Worm (Caenorhabditis elegans) whole organism, L1 larva: Measurements from ENCODE around the gene str-196.

ENCODE experiments used
- C16A3.4 ChIP-seq: fragments of 150-350 bp; optimal IDR thresholded peaks from 2 replicates; lab custom pipeline; 2014; ENCODE audit warnings: missing biosample characterization, missing genetic modification characterization
- C34B4.2 ChIP-seq: sonication (generic microtip); optimal IDR thresholded peaks from 2 replicates; lab custom pipeline; 2017; ENCODE audit warnings: mild to moderate bottlenecking, missing genetic modification characterization, missing compliant biosample characterization
- Y116A8C.19 ChIP-seq: sonication (generic microtip); optimal IDR thresholded peaks from 2 replicates; lab custom pipeline; 2016; ENCODE audit warnings: missing compliant biosample characterization, missing genetic modification characterization, borderline replicate concordance
- blmp-1 ChIP-seq: fragments of 150-350 bp; optimal IDR thresholded peaks from 2 replicates; lab custom pipeline; 2014; ENCODE audit warnings: missing biosample characterization, missing genetic modification characterization
- ceh-82 ChIP-seq, 3 experiments: fragments of 150-350 bp in 1 of 3; sonication (generic microtip) in 2 of 3; optimal IDR thresholded peaks; 2 replicates each; lab custom pipeline; 2014 to 2017; ENCODE audit warnings: missing biosample characterization in 3 of 3, missing genetic modification characterization in 3 of 3
- ceh-88 ChIP-seq: fragments of 200-800 bp; sonication (Bioruptor generic); IDR thresholded peaks from 2 replicates; pipeline ENCODE4 v1.3.6; 2022; ENCODE audit warnings: missing genetic modification characterization, missing compliant biosample characterization
- ceh-90 ChIP-seq: sonication (generic microtip); optimal IDR thresholded peaks from 2 replicates; lab custom pipeline; 2016; ENCODE audit warnings: missing genetic modification characterization, missing compliant biosample characterization
- dpl-1 ChIP-seq, 3 experiments: fragments of 150-350 bp in 2 of 3; sonication (generic microtip) in 1 of 3; optimal IDR thresholded peaks; 2 replicates each; lab custom pipeline; 2014 to 2017; ENCODE audit warnings: missing biosample characterization in 3 of 3, missing genetic modification characterization in 3 of 3, missing genetic modification reagents in 3 of 3
- dsc-1 ChIP-seq: sonication (generic microtip); optimal IDR thresholded peaks from 2 replicates; lab custom pipeline; 2016; ENCODE audit warnings: mild to moderate bottlenecking, missing genetic modification characterization, missing compliant biosample characterization
- efl-1 ChIP-seq, 4 experiments: fragments of 150-350 bp; optimal IDR thresholded peaks in 3 of 4; peaks in 1 of 4; 1 replicate in 1 of 4; 2 replicates in 3 of 4; lab custom pipeline; 2014; ENCODE audit warnings: missing biosample characterization in 2 of 4, missing genetic modification characterization in 2 of 4, missing genetic modification reagents in 2 of 4
- egl-27 ChIP-seq, 2 experiments: fragments of 150-350 bp in 1 of 2; sonication (generic microtip); optimal IDR thresholded peaks; 3 replicates each; lab custom pipeline; 2017 to 2018; ENCODE audit warnings: missing biosample characterization in 2 of 2, missing genetic modification characterization in 2 of 2, missing genetic modification reagents in 2 of 2
- elt-2 ChIP-seq: sonication (generic microtip); optimal IDR thresholded peaks from 2 replicates; lab custom pipeline; 2016; ENCODE audit warnings: missing genetic modification characterization, mild to moderate bottlenecking, inconsistent platforms, missing compliant biosample characterization, missing genetic modification reagents
- elt-3 ChIP-seq, 6 experiments: fragments of 150-350 bp in 1 of 6; sonication (generic microtip); optimal IDR thresholded peaks; 2 replicates each; lab custom pipeline; 2017 to 2018; ENCODE audit warnings: missing biosample characterization in 6 of 6, missing genetic modification characterization in 6 of 6, inconsistent platforms in 1 of 6
- ets-5 ChIP-seq: fragments of 200-800 bp; sonication (Bioruptor generic); IDR thresholded peaks from 2 replicates; pipeline ENCODE4 v1.3.6; 2022; ENCODE audit warnings: missing genetic modification characterization, missing compliant biosample characterization
- fkh-10 ChIP-seq: sonication (generic microtip); optimal IDR thresholded peaks from 2 replicates; lab custom pipeline; 2017; ENCODE audit warnings: missing biosample characterization, missing genetic modification reagents, missing genetic modification characterization
- fkh-4 ChIP-seq: sonication (generic microtip); optimal IDR thresholded peaks from 2 replicates; lab custom pipeline; 2016; ENCODE audit warnings: missing compliant biosample characterization, missing genetic modification characterization, borderline replicate concordance
- fkh-8 ChIP-seq: sonication (generic microtip); optimal IDR thresholded peaks from 2 replicates; lab custom pipeline; 2016; ENCODE audit warnings: mild to moderate bottlenecking, missing genetic modification characterization, missing compliant biosample characterization
- fos-1 ChIP-seq: fragments of 150-350 bp; optimal IDR thresholded peaks from 2 replicates; lab custom pipeline; 2014; ENCODE audit warnings: missing biosample characterization, missing genetic modification characterization
- hlh-17 ChIP-seq: fragments of 200-800 bp; sonication (Bioruptor generic); optimal IDR thresholded peaks from 2 replicates; lab custom pipeline; 2018; ENCODE audit warnings: missing genetic modification characterization, mild to moderate bottlenecking, missing compliant biosample characterization, moderate library complexity, borderline replicate concordance
- hlh-4 ChIP-seq: sonication (generic microtip); optimal IDR thresholded peaks from 2 replicates; lab custom pipeline; 2016; ENCODE audit warnings: mild to moderate bottlenecking, missing genetic modification characterization, missing compliant biosample characterization
- hpl-2 ChIP-seq: fragments of 150-350 bp; optimal IDR thresholded peaks from 2 replicates; lab custom pipeline; 2014; ENCODE audit warnings: missing biosample characterization, missing genetic modification reagents, missing genetic modification characterization
- isw-1 ChIP-seq: fragments of 200-800 bp; sonication (Bioruptor generic); IDR thresholded peaks from 2 replicates; pipeline ENCODE4 v1.3.6; 2022; ENCODE audit warnings: missing genetic modification characterization, missing compliant biosample characterization
- jun-1 ChIP-seq: fragments of 150-350 bp; optimal IDR thresholded peaks from 2 replicates; lab custom pipeline; 2014; ENCODE audit warnings: missing biosample characterization, missing genetic modification reagents, missing genetic modification characterization
- lin-13 ChIP-seq: fragments of 150-350 bp; optimal IDR thresholded peaks from 2 replicates; lab custom pipeline; 2014; ENCODE audit warnings: missing biosample characterization, missing genetic modification reagents, missing genetic modification characterization
- lin-14 ChIP-seq: fragments of 200-800 bp; sonication (Bioruptor generic); optimal IDR thresholded peaks from 2 replicates; lab custom pipeline; 2018; ENCODE audit warnings: mild to moderate bottlenecking, missing genetic modification characterization, moderate library complexity, missing compliant biosample characterization
- lin-15B ChIP-seq: fragments of 150-350 bp; sonication (generic microtip); optimal IDR thresholded peaks from 3 replicates; lab custom pipeline; 2014; ENCODE audit warnings: missing biosample characterization, missing genetic modification characterization
- lin-35 ChIP-seq, 2 experiments: fragments of 150-350 bp; optimal IDR thresholded peaks; 2 replicates each; lab custom pipeline; 2014; ENCODE audit warnings: missing biosample characterization in 2 of 2, missing genetic modification characterization in 2 of 2, missing genetic modification reagents in 2 of 2
- lin-39 ChIP-seq: fragments of 150-350 bp; optimal IDR thresholded peaks from 2 replicates; lab custom pipeline; 2014; ENCODE audit warnings: missing biosample characterization, missing genetic modification reagents, missing genetic modification characterization
- lir-3 ChIP-seq: sonication (generic microtip); optimal IDR thresholded peaks from 2 replicates; lab custom pipeline; 2016; ENCODE audit warnings: mild to moderate bottlenecking, missing genetic modification characterization, moderate library complexity, missing compliant biosample characterization; ENCODE audit not compliant: poor library complexity
- mdl-1 ChIP-seq, 2 experiments: fragments of 150-350 bp; optimal IDR thresholded peaks; 2 replicates each; lab custom pipeline; 2014 to 2017; ENCODE audit warnings: missing biosample characterization in 2 of 2, missing genetic modification characterization in 2 of 2, inconsistent platforms in 1 of 2
- mef-2 ChIP-seq: fragments of 150-350 bp; optimal IDR thresholded peaks from 2 replicates; lab custom pipeline; 2014; ENCODE audit warnings: missing biosample characterization, missing genetic modification characterization
- mep-1 ChIP-seq: fragments of 150-350 bp; optimal IDR thresholded peaks from 2 replicates; lab custom pipeline; 2014; ENCODE audit warnings: missing biosample characterization, missing genetic modification characterization
- nhr-11 ChIP-seq: fragments of 150-350 bp; optimal IDR thresholded peaks from 2 replicates; lab custom pipeline; 2014; ENCODE audit warnings: missing biosample characterization, missing genetic modification characterization
- nhr-28 ChIP-seq: fragments of 150-350 bp; optimal IDR thresholded peaks from 2 replicates; lab custom pipeline; 2014; ENCODE audit warnings: missing biosample characterization, missing genetic modification characterization
- nhr-76 ChIP-seq: sonication (generic microtip); optimal IDR thresholded peaks from 2 replicates; lab custom pipeline; 2017; ENCODE audit warnings: missing biosample characterization, missing genetic modification characterization
- nhr-77 ChIP-seq: fragments of 150-350 bp; optimal IDR thresholded peaks from 2 replicates; lab custom pipeline; 2014; ENCODE audit warnings: missing biosample characterization, missing genetic modification characterization
- nhr-84 ChIP-seq: sonication (generic microtip); optimal IDR thresholded peaks from 2 replicates; lab custom pipeline; 2017; ENCODE audit warnings: missing biosample characterization, missing genetic modification characterization
- pag-3 ChIP-seq: sonication (generic microtip); optimal IDR thresholded peaks from 2 replicates; lab custom pipeline; 2017; ENCODE audit warnings: missing genetic modification characterization, mild to moderate bottlenecking, missing compliant biosample characterization, antibody characterized with exemption, borderline replicate concordance; ENCODE audit not compliant: insufficient read depth
- rnt-1 ChIP-seq: sonication (generic microtip); optimal IDR thresholded peaks from 2 replicates; lab custom pipeline; 2016; ENCODE audit warnings: mild to moderate bottlenecking, missing genetic modification characterization, moderate library complexity, missing compliant biosample characterization
- snpc-4 ChIP-seq: fragments of 150-350 bp; optimal IDR thresholded peaks from 2 replicates; lab custom pipeline; 2014; ENCODE audit warnings: missing biosample characterization, missing genetic modification characterization
- snu-23 ChIP-seq: sonication (generic microtip); optimal IDR thresholded peaks from 2 replicates; lab custom pipeline; 2016; ENCODE audit warnings: missing genetic modification characterization, missing compliant biosample characterization
- sox-4 ChIP-seq: sonication (generic microtip); optimal IDR thresholded peaks from 2 replicates; lab custom pipeline; 2016; ENCODE audit warnings: missing genetic modification characterization, missing compliant biosample characterization
- swsn-7 ChIP-seq: sonication (generic microtip); optimal IDR thresholded peaks from 2 replicates; lab custom pipeline; 2016; ENCODE audit warnings: missing genetic modification characterization, missing compliant biosample characterization
- unc-130 ChIP-seq: fragments of 150-350 bp; optimal IDR thresholded peaks from 2 replicates; lab custom pipeline; 2017; ENCODE audit warnings: missing biosample characterization, missing genetic modification characterization, inconsistent platforms
- unc-62 ChIP-seq: fragments of 150-350 bp; optimal IDR thresholded peaks from 2 replicates; lab custom pipeline; 2014; ENCODE audit warnings: missing biosample characterization, missing genetic modification reagents, missing genetic modification characterization
- unc-86 ChIP-seq: sonication (generic microtip); optimal IDR thresholded peaks from 2 replicates; lab custom pipeline; 2016; ENCODE audit warnings: missing genetic modification characterization, missing compliant biosample characterization
- unc-98 ChIP-seq: fragments of 200-800 bp; sonication (Bioruptor generic); IDR thresholded peaks from 2 replicates; pipeline ENCODE4 v1.3.6; 2022; ENCODE audit warnings: missing genetic modification characterization, missing compliant biosample characterization
- vab-15 ChIP-seq: sonication (generic microtip); optimal IDR thresholded peaks from 2 replicates; lab custom pipeline; 2017; ENCODE audit warnings: missing genotype, mild to moderate bottlenecking, missing genetic modification characterization, missing compliant biosample characterization
- xbp-1 ChIP-seq: sonication (generic microtip); optimal IDR thresholded peaks from 2 replicates; lab custom pipeline; 2016; ENCODE audit warnings: missing genetic modification characterization, missing compliant biosample characterization
- zag-1 ChIP-seq: fragments of 150-350 bp; optimal IDR thresholded peaks from 2 replicates; lab custom pipeline; 2014; ENCODE audit warnings: missing biosample characterization, missing genetic modification characterization
- zip-4 ChIP-seq: fragments of 200-800 bp; sonication (Bioruptor generic); optimal IDR thresholded peaks from 2 replicates; lab custom pipeline; 2018; ENCODE audit warnings: mild to moderate bottlenecking, missing genetic modification characterization, moderate library complexity, missing compliant biosample characterization
- ztf-4 ChIP-seq: fragments of 150-350 bp; optimal IDR thresholded peaks from 2 replicates; lab custom pipeline; 2014; ENCODE audit warnings: missing biosample characterization, missing genetic modification characterization

The str-196 gene

DNA sequence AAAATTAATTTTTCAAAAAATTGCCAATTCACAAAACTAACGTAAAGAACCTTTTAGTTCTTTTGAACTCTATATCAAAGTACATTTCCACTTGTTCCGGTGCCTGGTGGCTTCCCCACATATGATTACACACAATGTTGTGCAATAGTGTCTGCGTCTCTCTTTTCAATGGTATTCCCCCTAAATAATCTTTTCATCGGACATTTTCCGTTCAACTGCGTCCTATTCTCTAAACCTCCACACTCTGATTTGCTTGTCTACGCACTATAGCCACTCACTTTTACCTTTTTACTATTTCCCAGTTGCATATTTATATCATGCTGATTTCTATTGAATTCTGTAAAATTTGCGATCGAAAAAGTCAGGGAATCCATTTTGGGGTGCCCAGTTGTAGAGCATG, 40.5 kb downstream of the str-196 start, which contains the start of gene nhr-58:
nhr-58 (plus strand) TSS at position 214 of the 400 bp plus-strand sequence.
- TF ChIP-seq lin-35 (GFP tag; optimal IDR thresholded peaks at IDR 0.05; lab: Kevin White, UChicago) (peak in 1 of 2 experiments; percentile 59), ztf-4 (tag; lab: Kevin White, UChicago) (peak; percentile 27), swsn-7 (tag; lab: Kevin White, UChicago) (peak; percentile 3), blmp-1 (tag; lab: Kevin White, UChicago) (peak; percentile 90), sox-4 (tag; lab: Kevin White, UChicago) (no peak), ets-5 (GFP tag; lab: Robert Waterston, UW) (no peak), nhr-77 (tag; lab: Kevin White, UChicago) (peak; percentile 64), snu-23 (GFP tag; lab: Kevin White, UChicago) (peak; percentile 72), jun-1 (tag; lab: Kevin White, UChicago) (peak; percentile 66), lin-14 (GFP tag; lab: Kevin White, UChicago) (peak; percentile 99), elt-3 (tag; optimal IDR thresholded peaks at IDR 0.05; lab: Kevin White, UChicago) (peak in 2 of 6 experiments; percentile 18 to 29), egl-27 (tag; optimal IDR thresholded peaks at IDR 0.05; lab: Kevin White, UChicago) (peak; percentile 70 to 83), lin-15B (tag; lab: Kevin White, UChicago) (no peak), fos-1 (tag; lab: Kevin White, UChicago) (peak; percentile 6), zip-4 (GFP tag; lab: Kevin White, UChicago) (no peak), mep-1 (tag; lab: Kevin White, UChicago) (peak; percentile 64), xbp-1 (tag; lab: Kevin White, UChicago) (no peak), vab-15 (no peak), unc-62 (no peak), unc-86 (tag; lab: Kevin White, UChicago) (no peak), nhr-84 (tag; lab: Kevin White, UChicago) (no peak), lin-39 (tag; lab: Kevin White, UChicago) (no peak), C34B4.2 (tag; lab: Kevin White, UChicago) (no peak), fkh-10 (GFP tag; lab: Kevin White, UChicago) (no peak), efl-1 (optimal IDR thresholded peaks at IDR 0.05; lab: Kevin White, UChicago) (peak; percentile 26 to 27), efl-1 (GFP tag; optimal IDR thresholded peaks at IDR 0.05 in 1 of 2; lab: Kevin White, UChicago) (no peak), unc-98 (GFP tag; lab: Robert Waterston, UW) (no peak), nhr-28 (tag; lab: Kevin White, UChicago) (no peak), lin-13 (GFP tag; lab: Kevin White, UChicago) (no peak), nhr-11 (tag; lab: Kevin White, UChicago) (peak; percentile 59), dpl-1 (GFP tag; optimal IDR thresholded peaks at IDR 0.05; lab: Kevin White, UChicago) (peak in 2 of 3 experiments; percentile 8 to 17), hlh-4 (no peak), elt-2 (tag; lab: Kevin White, UChicago) (peak; percentile 65), pag-3 (tag; lab: Kevin White, UChicago) (no peak), unc-130 (tag; lab: Kevin White, UChicago) (no peak), fkh-4 (tag; lab: Kevin White, UChicago) (no peak), mef-2 (tag; lab: Kevin White, UChicago) (no peak), zag-1 (no peak), snpc-4 (tag; lab: Kevin White, UChicago) (no peak), lir-3 (tag; lab: Kevin White, UChicago) (no peak), ceh-88 (GFP tag; lab: Robert Waterston, UW) (no peak), mdl-1 (tag; optimal IDR thresholded peaks at IDR 0.05; lab: Kevin White, UChicago) (peak in 1 of 2 experiments; percentile 71), nhr-76 (no peak), isw-1 (GFP tag; lab: Robert Waterston, UW) (no peak), Y116A8C.19 (tag; lab: Kevin White, UChicago) (no peak), C16A3.4 (tag; lab: Kevin White, UChicago) (peak; percentile 20), rnt-1 (tag; lab: Kevin White, UChicago) (peak; percentile 45), ceh-90 (tag; lab: Kevin White, UChicago) (no peak), fkh-8 (peak; percentile 75), hlh-17 (GFP tag; lab: Kevin White, UChicago) (no peak), ceh-82 (tag; optimal IDR thresholded peaks at IDR 0.05; lab: Kevin White, UChicago) (peak in 2 of 3 experiments; percentile 12 to 54), dsc-1 (tag; lab: Kevin White, UChicago) (no peak), hpl-2 (GFP tag; lab: Kevin White, UChicago) (no peak)
